Worm (Caenorhabditis elegans): ENCODE data around the gene fbxa-163.

DNA sequence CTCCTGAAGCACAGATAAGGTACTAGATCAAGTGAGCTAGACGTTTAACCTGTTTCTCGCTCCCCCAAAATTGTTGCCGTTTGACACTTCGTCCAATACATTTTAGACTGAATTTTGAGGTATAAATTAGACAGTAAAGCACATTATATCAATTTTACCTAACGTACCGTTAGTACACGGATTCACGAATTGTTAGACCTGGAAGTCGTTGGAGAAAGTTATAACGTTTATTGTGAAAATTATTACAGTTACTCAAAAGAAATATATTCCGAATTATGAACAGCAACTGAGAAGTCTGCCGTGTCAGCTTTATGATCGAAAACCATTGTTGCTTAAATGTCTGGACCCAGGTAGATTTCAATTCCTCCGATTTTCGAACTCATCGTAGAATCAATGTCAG, 49.7 kb downstream of the fbxa-163 start:
- TF ChIP-seq skn-1 (tag; optimal IDR thresholded peaks at IDR 0.05) = no peak
- TF ChIP-seq nhr-76 (tag; optimal IDR thresholded peaks at IDR 0.05) = no peak
- TF ChIP-seq sox-4 (tag; optimal IDR thresholded peaks at IDR 0.05) = no peak
- no peak for TF ChIP-seq lin-13 (GFP tag; optimal IDR thresholded peaks at IDR 0.05)
- no peak for TF ChIP-seq ama-1 (optimal IDR thresholded peaks at IDR 0.05)
- no peak for TF ChIP-seq nhr-28 (tag; optimal IDR thresholded peaks at IDR 0.05)
- TF ChIP-seq xbp-1 (tag; optimal IDR thresholded peaks at IDR 0.05) = no peak

Data from whole organism, L1 larva.